Worm (Caenorhabditis elegans) whole organism, mixed stage, embryonic: ENCODE results near the gene pgp-6.

ENCODE experiments used
- mep-1 ChIP-seq: fragments of 150-350 bp; optimal IDR thresholded peaks from 2 replicates; lab custom pipeline; 2017; ENCODE audit warnings: missing biosample characterization, missing genetic modification reagents, missing genetic modification characterization, inconsistent platforms
- unc-39 ChIP-seq: fragments of 150-350 bp; optimal IDR thresholded peaks from 2 replicates; lab custom pipeline; 2014; ENCODE audit warnings: missing biosample characterization, missing genetic modification characterization
- unc-62 ChIP-seq: fragments of 150-350 bp; optimal IDR thresholded peaks from 2 replicates; lab custom pipeline; 2014; ENCODE audit warnings: missing biosample characterization, missing genetic modification reagents, missing genetic modification characterization

DNA sequence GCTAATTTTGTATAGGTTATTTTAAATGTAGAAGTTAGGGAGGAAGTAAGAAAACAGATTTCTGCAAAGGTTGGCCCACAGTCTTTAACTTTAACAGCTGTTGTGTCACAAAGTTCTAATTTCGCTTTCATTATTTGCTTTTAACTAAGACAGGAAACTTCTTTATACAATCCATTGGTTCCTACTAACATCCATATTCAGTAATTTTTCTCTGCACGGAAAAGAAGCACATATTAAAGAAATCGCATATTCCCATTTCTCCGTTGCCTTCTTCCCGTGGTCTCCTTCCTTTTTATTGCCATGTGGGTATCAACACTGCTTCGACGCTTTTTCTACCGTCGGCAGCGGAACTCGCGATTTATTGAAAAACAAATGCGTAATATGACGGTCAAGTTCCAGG lies 4.8 kb upstream of the pgp-6 start, which contains the start of gene T21E8.6:
- TF ChIP-seq unc-62 (GFP tag; lab: Kevin White, UChicago) (no peak), unc-39 (no peak), mep-1 (tag; lab: Kevin White, UChicago) (no peak)
